Worm (Caenorhabditis elegans): ENCODE results near the gene phf-14.

Gene phf-14

DNA sequence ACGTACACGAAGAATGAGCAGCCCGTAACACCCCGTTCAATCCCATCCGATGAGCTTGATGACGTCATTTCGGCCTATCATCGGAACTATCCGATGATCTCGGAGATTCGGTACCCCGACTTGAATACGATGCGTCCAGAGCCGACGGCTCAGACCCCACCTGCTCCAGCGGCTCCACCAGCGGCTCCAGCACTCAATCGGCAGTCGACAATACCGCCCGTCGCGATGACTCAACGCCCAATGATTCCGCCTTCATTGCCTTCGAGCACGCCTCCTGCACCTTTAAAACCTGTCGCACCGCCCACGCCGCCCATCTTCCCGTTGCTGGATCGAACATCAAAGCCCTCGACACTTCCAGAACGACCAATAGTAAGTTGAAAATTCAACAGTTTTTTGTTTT, 56.9 kb downstream of the phf-14 start:
- TF ChIP-seq sea-1 (GFP tag; conservative IDR thresholded peaks at IDR 0.05) (no peak), F13C5.2 (tag; optimal IDR thresholded peaks at IDR 0.05) (no peak), B0310.2 (tag; optimal IDR thresholded peaks at IDR 0.05) (no peak), scrt-1 (GFP tag; IDR thresholded peaks at IDR 0.05) (no peak), ceh-36 (tag; optimal IDR thresholded peaks at IDR 0.05) (no peak), ceh-13 (GFP tag; optimal IDR thresholded peaks at IDR 0.05) (no peak), aly-1 (tag; optimal IDR thresholded peaks at IDR 0.05) (no peak), hmbx-1 (tag; optimal IDR thresholded peaks at IDR 0.05) (no peak), pes-1 (GFP tag; IDR thresholded peaks at IDR 0.05) (no peak), tbx-11 (GFP tag; IDR thresholded peaks at IDR 0.05) (no peak), hmg-4 (GFP tag; optimal IDR thresholded peaks at IDR 0.05) (no peak), hnd-1 (tag; optimal IDR thresholded peaks at IDR 0.05) (no peak), tra-4 (tag; optimal IDR thresholded peaks at IDR 0.05) (no peak), tbx-37 (GFP tag; conservative IDR thresholded peaks at IDR 0.05) (no peak), flt-1 (GFP tag; IDR thresholded peaks at IDR 0.05) (no peak), ets-7 (tag; optimal IDR thresholded peaks at IDR 0.05) (no peak), ama-1 (optimal IDR thresholded peaks at IDR 0.05) (no peak)
